Fruit fly (Drosophila melanogaster) S2 (cell line): Measurements from ENCODE around the gene Rala.

Experiments
- CG8478 ChIP-seq: fragments of >200 bp; optimal IDR thresholded peaks from 2 replicates; lab custom pipeline; 2018
- CTCF ChIP-seq, 2 experiments: fragments of >200 bp; optimal IDR thresholded peaks; 2 replicates each; lab custom pipeline; 2018

dm6 chrX:3762914-3763489 is 43.6 kb upstream of the Rala start:
- TF ChIP-seq CTCF (optimal IDR thresholded peaks at IDR 0.05; lab: Kevin White, UChicago) (no peak), CG8478 (lab: Kevin White, UChicago) (no peak)
